Worm (Caenorhabditis elegans) whole organism, midembryonic: ENCODE measurements around the gene T25F10.4.

Source experiments
- T22C8.4 ChIP-seq: fragments of 200-800 bp; sonication (Bioruptor generic); IDR thresholded peaks from 2 replicates; pipeline ENCODE4 v1.3.6; 2022; ENCODE audit warnings: missing genetic modification characterization, missing compliant biosample characterization
- cog-1 ChIP-seq: sonication (generic microtip); optimal IDR thresholded peaks from 2 replicates; lab custom pipeline; 2016; ENCODE audit warnings: missing genetic modification characterization, missing compliant biosample characterization
- flt-1 ChIP-seq: fragments of 200-800 bp; sonication (Bioruptor generic); IDR thresholded peaks from 2 replicates; pipeline ENCODE4 v1.3.6; 2022; ENCODE audit warnings: missing genetic modification characterization, missing compliant biosample characterization
- klf-2 ChIP-seq: fragments of 200-800 bp; sonication (Bioruptor generic); conservative IDR thresholded peaks from 2 replicates; pipeline ENCODE4 v1.3.6; 2022; ENCODE audit warnings: missing genetic modification reagents, missing genetic modification characterization, missing compliant biosample characterization
- med-1 ChIP-seq: sonication (generic microtip); optimal IDR thresholded peaks from 2 replicates; lab custom pipeline; 2017; ENCODE audit warnings: missing genetic modification characterization, mild to moderate bottlenecking, missing compliant biosample characterization, antibody characterized with exemption, missing genetic modification reagents; ENCODE audit not compliant: insufficient read depth
- tab-1 ChIP-seq: fragments of 200-800 bp; sonication (Bioruptor generic); IDR thresholded peaks from 2 replicates; pipeline ENCODE4 v1.3.6; 2022; ENCODE audit warnings: missing genetic modification characterization, missing compliant biosample characterization
- ztf-29 ChIP-seq: fragments of 200-800 bp; sonication (Bioruptor generic); IDR thresholded peaks from 2 replicates; pipeline ENCODE4 v1.3.6; 2022; ENCODE audit warnings: missing genetic modification reagents, missing genetic modification characterization, missing compliant biosample characterization

- TF ChIP-seq T22C8.4 (GFP tag; lab: Robert Waterston, UW) (no peak), flt-1 (GFP tag; lab: Robert Waterston, UW) (no peak), klf-2 (no peak), cog-1 (no peak), med-1 (GFP tag; lab: Kevin White, UChicago) (no peak), ztf-29 (no peak), tab-1 (GFP tag; lab: Robert Waterston, UW) (no peak)
These were observed 34.0 kb upstream of the T25F10.4 start for ce11 chrV:6796264-6796663.
